Worm (Caenorhabditis elegans): Measurements from ENCODE around the gene cpg-7.

- TF ChIP-seq dmd-9 (GFP tag; IDR thresholded peaks at IDR 0.05) = peak; percentile 92
- TF ChIP-seq unc-62 (GFP tag; optimal IDR thresholded peaks at IDR 0.05 in 1 of 2) = no peak
- no peak for TF ChIP-seq unc-62 (tag; optimal IDR thresholded peaks at IDR 0.05)
- TF ChIP-seq zag-1 (tag; optimal IDR thresholded peaks at IDR 0.05) = no peak
- no peak for TF ChIP-seq nhr-76 (tag; optimal IDR thresholded peaks at IDR 0.05)
- TF ChIP-seq T26A8.4 (GFP tag; IDR thresholded peaks at IDR 0.05) = peak; percentile 79
- peak; percentile 73 for TF ChIP-seq ama-1 (optimal IDR thresholded peaks at IDR 0.05)
- TF ChIP-seq pha-4 (GFP tag; IDR thresholded peaks at IDR 0.05) = peak; percentile 76; the same call in 1 of the 2 replicates
- TF ChIP-seq pha-4 (tag; optimal IDR thresholded peaks at IDR 0.05) = peak; percentile 99
- TF ChIP-seq nhr-237 (tag; optimal IDR thresholded peaks at IDR 0.05) = no peak
- no peak for TF ChIP-seq ztf-11 (tag; optimal IDR thresholded peaks at IDR 0.05)
Measured at ce11 chrII:14154357-14154756, 45.3 kb upstream of the cpg-7 start, which contains the start of gene Y48B6A.1.

Data from whole organism, L4 larva.